Worm (Caenorhabditis elegans) whole organism, L4 larva: Measurements from ENCODE around the gene pqn-54.

Experiments used
- D1046.2 ChIP-seq: fragments of 200-800 bp; sonication (Bioruptor generic); IDR thresholded peaks from 2 replicates; pipeline ENCODE4 v1.3.6; 2022; ENCODE audit warnings: missing genetic modification characterization, missing compliant biosample characterization
- F37D6.2 ChIP-seq: sonication (generic microtip); optimal IDR thresholded peaks from 2 replicates; lab custom pipeline; 2016; ENCODE audit warnings: mild to moderate bottlenecking, missing genetic modification characterization, missing compliant biosample characterization
- F44E2.7 ChIP-seq: fragments of 200-800 bp; sonication (Bioruptor generic); IDR thresholded peaks from 2 replicates; pipeline ENCODE4 v2.1.2; 2022; ENCODE audit warnings: missing genetic modification characterization, missing compliant biosample characterization
- R02D3.7 ChIP-seq: fragments of 150-350 bp; sonication (generic microtip); optimal IDR thresholded peaks from 3 replicates; lab custom pipeline; 2014; ENCODE audit warnings: missing biosample characterization, missing genetic modification characterization
- T20F7.1 ChIP-seq: fragments of 200-800 bp; sonication (Bioruptor generic); optimal IDR thresholded peaks from 2 replicates; lab custom pipeline; 2018; ENCODE audit warnings: mild to moderate bottlenecking, missing genetic modification characterization, missing compliant biosample characterization
- T26A8.4 ChIP-seq: fragments of 200-800 bp; sonication (Bioruptor generic); IDR thresholded peaks from 2 replicates; pipeline ENCODE4 v1.3.6; 2022; ENCODE audit warnings: missing genetic modification characterization, missing compliant biosample characterization
- Y5F2A.4 ChIP-seq: fragments of 200-800 bp; sonication (Bioruptor generic); optimal IDR thresholded peaks from 2 replicates; lab custom pipeline; 2018; ENCODE audit warnings: mild to moderate bottlenecking, missing genetic modification characterization, missing compliant biosample characterization
- ZK546.5 ChIP-seq, 2 experiments: sonication (generic microtip); optimal IDR thresholded peaks; 2 replicates each; lab custom pipeline; 2017; ENCODE audit warnings: missing biosample characterization in 2 of 2, missing genetic modification characterization in 2 of 2
- ama-1 ChIP-seq: fragments of 150-350 bp; optimal IDR thresholded peaks from 2 replicates; lab custom pipeline; 2014; ENCODE audit warnings: inconsistent platforms, mixed read lengths
- arid-1 ChIP-seq: fragments of 200-800 bp; sonication (Bioruptor generic); conservative IDR thresholded peaks from 2 replicates; pipeline ENCODE4 v1.3.6; 2022; ENCODE audit warnings: missing genetic modification reagents, missing genetic modification characterization, missing compliant biosample characterization
- attf-4 ChIP-seq: sonication (generic microtip); optimal IDR thresholded peaks from 3 replicates; lab custom pipeline; 2017; ENCODE audit warnings: missing biosample characterization, missing genetic modification characterization
- ceh-28 ChIP-seq: fragments of 150-350 bp; optimal IDR thresholded peaks from 2 replicates; lab custom pipeline; 2014; ENCODE audit warnings: missing biosample characterization, missing genetic modification reagents, missing genetic modification characterization
- ceh-82 ChIP-seq: sonication (generic microtip); optimal IDR thresholded peaks from 2 replicates; lab custom pipeline; 2017; ENCODE audit warnings: missing biosample characterization, missing genetic modification characterization
- ces-1 ChIP-seq: fragments of 150-350 bp; sonication (generic microtip); optimal IDR thresholded peaks from 4 replicates; lab custom pipeline; 2014; ENCODE audit warnings: missing biosample characterization, missing genetic modification reagents, missing genetic modification characterization
- ctbp-1 ChIP-seq: fragments of 200-800 bp; sonication (Bioruptor generic); IDR thresholded peaks from 2 replicates; pipeline ENCODE4 v1.3.6; 2022; ENCODE audit warnings: missing genetic modification reagents, missing genetic modification characterization, missing compliant biosample characterization
- egl-43 ChIP-seq: fragments of 200-800 bp; sonication (Bioruptor generic); IDR thresholded peaks from 2 replicates; pipeline ENCODE4 v1.3.6; 2022; ENCODE audit warnings: missing genetic modification reagents, missing genetic modification characterization, missing compliant biosample characterization
- fos-1 ChIP-seq: fragments of 150-350 bp; optimal IDR thresholded peaks from 2 replicates; lab custom pipeline; 2014; ENCODE audit warnings: missing biosample characterization, missing genetic modification characterization
- hif-1 ChIP-seq, 2 experiments: sonication (generic microtip); optimal IDR thresholded peaks; 2 replicates each; lab custom pipeline; 2016 to 2017; ENCODE audit warnings: missing compliant biosample characterization in 2 of 2, missing genetic modification characterization in 2 of 2, missing genetic modification reagents in 2 of 2, missing genotype in 2 of 2, mild to moderate bottlenecking in 1 of 2
- hlh-11 ChIP-seq: fragments of 200-800 bp; sonication (Bioruptor generic); optimal IDR thresholded peaks from 2 replicates; lab custom pipeline; 2018; ENCODE audit warnings: mild to moderate bottlenecking, missing genetic modification characterization, missing compliant biosample characterization
- hlh-30 ChIP-seq: sonication (generic microtip); optimal IDR thresholded peaks from 2 replicates; lab custom pipeline; 2017; ENCODE audit warnings: antibody characterized with exemption, mild to moderate bottlenecking, missing genetic modification characterization, missing compliant biosample characterization; ENCODE audit not compliant: insufficient read depth
- hmg-1.1 ChIP-seq: fragments of 200-800 bp; sonication (Bioruptor generic); IDR thresholded peaks from 2 replicates; pipeline ENCODE4 v1.3.6; 2022; ENCODE audit warnings: missing genetic modification reagents, missing genetic modification characterization, missing compliant biosample characterization
- lim-7 ChIP-seq: fragments of 200-800 bp; sonication (Bioruptor generic); IDR thresholded peaks from 2 replicates; pipeline ENCODE4 v1.3.6; 2022; ENCODE audit warnings: missing genetic modification characterization, missing compliant biosample characterization
- lin-15B ChIP-seq: fragments of 150-350 bp; sonication (generic microtip); optimal IDR thresholded peaks from 3 replicates; lab custom pipeline; 2014; ENCODE audit warnings: missing biosample characterization, missing genetic modification characterization
- lin-29 ChIP-seq: fragments of 200-800 bp; sonication (Bioruptor generic); IDR thresholded peaks from 2 replicates; pipeline ENCODE4 v1.3.6; 2022; ENCODE audit warnings: missing genetic modification reagents, missing genetic modification characterization, missing compliant biosample characterization
- lin-38 ChIP-seq: fragments of 200-800 bp; sonication (Bioruptor generic); IDR thresholded peaks from 2 replicates; pipeline ENCODE4 v1.3.6; 2022; ENCODE audit warnings: missing genetic modification reagents, missing genetic modification characterization, missing compliant biosample characterization
- lir-3 ChIP-seq: sonication (generic microtip); optimal IDR thresholded peaks from 2 replicates; lab custom pipeline; 2016; ENCODE audit warnings: mild to moderate bottlenecking, missing genetic modification characterization, missing compliant biosample characterization
- mdl-1 ChIP-seq, 2 experiments: fragments of 150-350 bp in 1 of 2; sonication (generic microtip) in 1 of 2; optimal IDR thresholded peaks; 2 replicates each; lab custom pipeline; 2014 to 2017; ENCODE audit warnings: missing biosample characterization in 2 of 2, missing genetic modification characterization in 2 of 2
- mep-1 ChIP-seq: fragments of 150-350 bp; sonication (generic microtip); optimal IDR thresholded peaks from 3 replicates; lab custom pipeline; 2014; ENCODE audit warnings: missing biosample characterization, missing genetic modification characterization
- mes-2 ChIP-seq: sonication (generic microtip); optimal IDR thresholded peaks from 2 replicates; lab custom pipeline; 2016; ENCODE audit warnings: missing genotype, mild to moderate bottlenecking, missing genetic modification characterization, missing compliant biosample characterization; ENCODE audit not compliant: poor library complexity, severe bottlenecking
- mxl-3 ChIP-seq: fragments of 200-800 bp; sonication (Bioruptor generic); optimal IDR thresholded peaks from 2 replicates; lab custom pipeline; 2018; ENCODE audit warnings: mild to moderate bottlenecking, missing genetic modification characterization, missing compliant biosample characterization
- nhr-102 ChIP-seq: sonication (generic microtip); optimal IDR thresholded peaks from 2 replicates; lab custom pipeline; 2016; ENCODE audit warnings: mild to moderate bottlenecking, missing genetic modification characterization, moderate library complexity, missing compliant biosample characterization
- nhr-11 ChIP-seq: fragments of 150-350 bp; optimal IDR thresholded peaks from 2 replicates; lab custom pipeline; 2014; ENCODE audit warnings: missing biosample characterization, missing genetic modification characterization
- nhr-48 ChIP-seq: sonication (generic microtip); optimal IDR thresholded peaks from 2 replicates; lab custom pipeline; 2016; ENCODE audit warnings: mild to moderate bottlenecking, missing genetic modification characterization, missing compliant biosample characterization
- nhr-76 ChIP-seq: fragments of 150-350 bp; optimal IDR thresholded peaks from 2 replicates; lab custom pipeline; 2014; ENCODE audit warnings: missing biosample characterization, missing genetic modification characterization
- nhr-77 ChIP-seq: fragments of 150-350 bp; optimal IDR thresholded peaks from 2 replicates; lab custom pipeline; 2014; ENCODE audit warnings: missing biosample characterization, missing genetic modification characterization
- php-3 ChIP-seq: fragments of 200-800 bp; sonication (Bioruptor generic); IDR thresholded peaks from 2 replicates; pipeline ENCODE4 v1.3.6; 2022; ENCODE audit warnings: missing genetic modification reagents, missing genetic modification characterization, missing compliant biosample characterization
- saeg-2 ChIP-seq: fragments of 200-800 bp; sonication (Bioruptor generic); IDR thresholded peaks from 2 replicates; pipeline ENCODE4 v1.3.6; 2022; ENCODE audit warnings: missing genetic modification reagents, missing genetic modification characterization, missing compliant biosample characterization
- sdz-12 ChIP-seq: fragments of 200-800 bp; sonication (Bioruptor generic); optimal IDR thresholded peaks from 2 replicates; lab custom pipeline; 2018; ENCODE audit warnings: mild to moderate bottlenecking, missing genetic modification characterization, missing compliant biosample characterization
- set-16 ChIP-seq: fragments of 200-800 bp; sonication (Bioruptor generic); IDR thresholded peaks from 2 replicates; pipeline ENCODE4 v1.3.6; 2022; ENCODE audit warnings: missing genetic modification reagents, missing genetic modification characterization, missing compliant biosample characterization
- snpc-1.2 ChIP-seq: fragments of 200-800 bp; sonication (Bioruptor generic); IDR thresholded peaks from 2 replicates; pipeline ENCODE4 v1.3.6; 2022; ENCODE audit warnings: missing genetic modification reagents, missing genetic modification characterization, missing compliant biosample characterization
- spr-3 ChIP-seq: fragments of 200-800 bp; sonication (Bioruptor generic); optimal IDR thresholded peaks from 2 replicates; lab custom pipeline; 2018; ENCODE audit warnings: mild to moderate bottlenecking, missing genetic modification characterization, missing compliant biosample characterization
- unc-39 ChIP-seq: sonication (generic microtip); optimal IDR thresholded peaks from 2 replicates; lab custom pipeline; 2017; ENCODE audit warnings: missing biosample characterization, missing genetic modification characterization
- unc-62 ChIP-seq, 3 experiments: fragments of 150-350 bp in 1 of 3; sonication (generic microtip); optimal IDR thresholded peaks in 2 of 3; peaks in 1 of 3; 1 replicate in 1 of 3; 2 replicates in 2 of 3; lab custom pipeline; 2014 to 2017; ENCODE audit warnings: missing biosample characterization in 3 of 3, missing genetic modification characterization in 3 of 3, missing genetic modification reagents in 3 of 3, missing genotype in 1 of 3
- zfp-2 ChIP-seq: sonication (generic microtip); optimal IDR thresholded peaks from 2 replicates; lab custom pipeline; 2016; ENCODE audit warnings: mild to moderate bottlenecking, missing genetic modification characterization, missing compliant biosample characterization
- zip-2 ChIP-seq: fragments of 150-350 bp; optimal IDR thresholded peaks from 2 replicates; lab custom pipeline; 2014; ENCODE audit warnings: missing biosample characterization, missing genetic modification characterization
- ztf-11 ChIP-seq: fragments of 150-350 bp; optimal IDR thresholded peaks from 2 replicates; lab custom pipeline; 2014; ENCODE audit warnings: missing biosample characterization, missing genetic modification characterization
- ztf-7 ChIP-seq: fragments of 150-350 bp; optimal IDR thresholded peaks from 2 replicates; lab custom pipeline; 2014; ENCODE audit warnings: missing biosample characterization, missing genetic modification characterization

pqn-54 gene

DNA sequence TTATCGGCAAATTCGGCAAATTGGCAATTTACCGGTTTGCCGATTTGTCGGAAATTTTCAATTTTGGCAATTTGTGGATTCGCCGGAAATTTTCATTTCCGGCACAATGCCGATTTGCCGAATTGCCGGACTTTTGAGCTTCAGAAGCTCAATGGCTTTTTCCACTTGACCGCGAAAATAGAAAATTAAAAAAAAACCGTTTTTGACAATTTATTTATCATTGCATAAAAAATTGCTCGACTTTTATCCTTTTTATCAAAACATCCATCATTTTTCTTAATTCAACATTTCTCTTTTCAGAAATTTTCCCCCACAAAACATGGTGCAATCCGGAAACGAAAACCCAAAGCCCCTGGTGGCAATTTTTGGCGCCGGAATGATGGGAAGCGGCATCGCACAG is 4.7 kb upstream of the pqn-54 start, which contains the start of gene hacd-1:
TSS of gene hacd-1 (plus strand) at position 301 of the 400 bp plus-strand sequence.
- TF ChIP-seq unc-62 (GFP tag; optimal IDR thresholded peaks at IDR 0.05 in 1 of 2; lab: Kevin White, UChicago) (no peak), unc-62 (tag; optimal IDR thresholded peaks at IDR 0.05; lab: Kevin White, UChicago) (no peak), zip-2 (tag; lab: Kevin White, UChicago) (no peak), unc-39 (no peak), R02D3.7 (tag; lab: Kevin White, UChicago) (no peak), Y5F2A.4 (GFP tag; lab: Kevin White, UChicago) (no peak), lin-29 (GFP tag; lab: Robert Waterston, UW) (no peak), F37D6.2 (no peak), egl-43 (no peak), snpc-1.2 (GFP tag; lab: Robert Waterston, UW) (no peak), ces-1 (GFP tag; lab: Kevin White, UChicago) (no peak)

DNA sequence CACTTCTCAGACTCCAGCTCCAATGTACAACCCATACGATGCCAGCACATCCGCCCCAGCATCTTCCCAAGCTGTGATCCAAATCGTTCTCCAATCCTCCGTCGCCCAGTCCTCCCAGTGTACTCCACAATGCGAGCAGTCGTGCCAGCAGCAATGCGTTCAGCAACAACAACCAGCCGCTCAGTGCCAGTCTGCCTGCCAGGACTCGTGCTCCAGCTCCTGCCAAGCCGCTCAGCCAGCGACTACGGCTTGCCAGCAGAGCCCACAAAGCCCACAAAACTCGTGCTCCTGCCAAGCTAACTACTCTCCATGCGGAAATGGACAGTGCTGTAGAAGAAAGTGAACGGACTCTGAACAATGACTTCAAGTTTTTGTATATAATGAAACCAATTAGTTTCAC is 1.1 kb downstream of the pqn-54 start:
- TF ChIP-seq zfp-2 (tag; lab: Kevin White, UChicago) (no peak), ztf-7 (tag; lab: Kevin White, UChicago) (no peak), ctbp-1 (no peak), unc-62 (GFP tag; optimal IDR thresholded peaks at IDR 0.05 in 1 of 2; lab: Kevin White, UChicago) (no peak), unc-62 (tag; optimal IDR thresholded peaks at IDR 0.05; lab: Kevin White, UChicago) (no peak), php-3 (no peak), set-16 (GFP tag; lab: Robert Waterston, UW) (peak; percentile 89), sdz-12 (GFP tag; lab: Kevin White, UChicago) (no peak), nhr-102 (tag; lab: Kevin White, UChicago) (no peak), lin-38 (no peak), lim-7 (0 out of 2 replicates have a peak, but pooled peaks have one; percentile 36), nhr-77 (tag; lab: Kevin White, UChicago) (no peak), hif-1 (tag; optimal IDR thresholded peaks at IDR 0.05; lab: Kevin White, UChicago) (no peak), F44E2.7 (0 out of 2 replicates have a peak, but pooled peaks have one; percentile 30), ama-1 (lab: Kevin White, UChicago) (no peak), ces-1 (GFP tag; lab: Kevin White, UChicago) (no peak), lin-29 (GFP tag; lab: Robert Waterston, UW) (no peak)

DNA sequence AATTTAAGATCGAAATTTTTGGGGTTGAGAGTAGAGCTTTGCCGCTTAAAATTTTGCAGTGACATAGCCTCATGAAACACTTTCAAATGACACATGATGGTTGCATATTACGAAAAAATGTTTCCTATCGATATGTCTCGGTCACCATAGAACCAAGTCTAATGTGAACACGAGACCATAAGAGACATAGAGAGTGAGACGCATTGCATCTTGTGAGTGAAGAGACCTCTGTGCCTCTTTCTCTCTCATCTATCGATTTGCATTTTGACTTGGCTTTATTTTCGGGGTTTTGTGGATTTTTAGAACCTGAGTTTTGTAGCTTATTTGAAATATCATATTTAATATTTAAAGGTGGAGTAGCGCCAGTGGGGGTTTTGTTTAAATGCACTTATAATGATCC is 2.2 kb downstream of the pqn-54 start:
- TF ChIP-seq mes-2 (tag; lab: Kevin White, UChicago) = peak; percentile 57
- TF ChIP-seq D1046.2 (GFP tag; lab: Robert Waterston, UW) = no peak
- peak in 1 of 2 experiments; percentile 65 for TF ChIP-seq mdl-1 (tag; optimal IDR thresholded peaks at IDR 0.05; lab: Kevin White, UChicago)
- TF ChIP-seq mep-1 = peak; percentile 31
- no peak for TF ChIP-seq Y5F2A.4 (GFP tag; lab: Kevin White, UChicago)
- no peak for TF ChIP-seq ztf-11 (tag; lab: Kevin White, UChicago)
- no peak for TF ChIP-seq zfp-2 (tag; lab: Kevin White, UChicago)
- TF ChIP-seq mxl-3 = no peak
- TF ChIP-seq T20F7.1 (GFP tag; lab: Kevin White, UChicago) = no peak
- no peak for TF ChIP-seq zip-2 (tag; lab: Kevin White, UChicago)
- no peak for TF ChIP-seq nhr-48
- TF ChIP-seq lir-3 (tag; lab: Kevin White, UChicago) = no peak
- TF ChIP-seq php-3 = no peak
- no peak for TF ChIP-seq lin-15B (tag; lab: Kevin White, UChicago)
- TF ChIP-seq lin-38 = no peak
- peak; percentile 42 for TF ChIP-seq hlh-11 (tag; lab: Kevin White, UChicago)
- no peak for TF ChIP-seq nhr-11 (tag; lab: Kevin White, UChicago)
- TF ChIP-seq hmg-1.1 (GFP tag; lab: Robert Waterston, UW) = peak; percentile 43; the same call in 1 of the 2 replicates
- no peak for TF ChIP-seq arid-1 (GFP tag; lab: Robert Waterston, UW)
- TF ChIP-seq ceh-28 (tag; lab: Kevin White, UChicago) = no peak
- TF ChIP-seq T26A8.4 (GFP tag; lab: Robert Waterston, UW) = no peak
- no peak for TF ChIP-seq ZK546.5 (tag; optimal IDR thresholded peaks at IDR 0.05; lab: Kevin White, UChicago)
- no peak for TF ChIP-seq fos-1
- peak in 1 of 2 experiments; percentile 38 for TF ChIP-seq unc-62 (GFP tag; optimal IDR thresholded peaks at IDR 0.05 in 1 of 2; lab: Kevin White, UChicago)
- no peak for TF ChIP-seq unc-62 (tag; optimal IDR thresholded peaks at IDR 0.05; lab: Kevin White, UChicago)
- peak; percentile 97 for TF ChIP-seq hlh-30 (tag; lab: Kevin White, UChicago)
- TF ChIP-seq attf-4 (tag; lab: Kevin White, UChicago) = no peak
- TF ChIP-seq saeg-2 = no peak
- no peak for TF ChIP-seq ama-1 (lab: Kevin White, UChicago)
- no peak for TF ChIP-seq nhr-76 (tag; lab: Kevin White, UChicago)
- no peak for TF ChIP-seq ces-1 (GFP tag; lab: Kevin White, UChicago)
- no peak for TF ChIP-seq spr-3 (GFP tag; lab: Kevin White, UChicago)
- TF ChIP-seq ceh-82 (tag; lab: Kevin White, UChicago) = no peak
